Worm (Caenorhabditis elegans) whole organism, midembryonic: ENCODE results near the gene C17C3.15.

Source experiments
- T22C8.4 ChIP-seq: fragments of 200-800 bp; sonication (Bioruptor generic); IDR thresholded peaks from 2 replicates; pipeline ENCODE4 v1.3.6; 2022; ENCODE audit warnings: missing genetic modification characterization, missing compliant biosample characterization
- flt-1 ChIP-seq: fragments of 200-800 bp; sonication (Bioruptor generic); IDR thresholded peaks from 2 replicates; pipeline ENCODE4 v1.3.6; 2022; ENCODE audit warnings: missing genetic modification characterization, missing compliant biosample characterization
- klf-2 ChIP-seq: fragments of 200-800 bp; sonication (Bioruptor generic); conservative IDR thresholded peaks from 2 replicates; pipeline ENCODE4 v1.3.6; 2022; ENCODE audit warnings: missing genetic modification reagents, missing genetic modification characterization, missing compliant biosample characterization
- med-1 ChIP-seq: sonication (generic microtip); optimal IDR thresholded peaks from 2 replicates; lab custom pipeline; 2017; ENCODE audit warnings: missing genetic modification characterization, mild to moderate bottlenecking, missing compliant biosample characterization, antibody characterized with exemption, missing genetic modification reagents; ENCODE audit not compliant: insufficient read depth
- ref-1 ChIP-seq: fragments of 200-800 bp; sonication (Bioruptor generic); conservative IDR thresholded peaks from 2 replicates; pipeline ENCODE4 v1.3.6; 2022; ENCODE audit warnings: missing genetic modification reagents, missing genetic modification characterization, missing compliant biosample characterization
- tab-1 ChIP-seq: fragments of 200-800 bp; sonication (Bioruptor generic); IDR thresholded peaks from 2 replicates; pipeline ENCODE4 v1.3.6; 2022; ENCODE audit warnings: missing genetic modification characterization, missing compliant biosample characterization
- ztf-23 ChIP-seq: fragments of 200-800 bp; sonication (Bioruptor generic); IDR thresholded peaks from 2 replicates; pipeline ENCODE4 v1.3.6; 2022; ENCODE audit warnings: missing genetic modification reagents, missing genetic modification characterization, missing compliant biosample characterization
- ztf-29 ChIP-seq: fragments of 200-800 bp; sonication (Bioruptor generic); IDR thresholded peaks from 2 replicates; pipeline ENCODE4 v1.3.6; 2022; ENCODE audit warnings: missing genetic modification reagents, missing genetic modification characterization, missing compliant biosample characterization

DNA sequence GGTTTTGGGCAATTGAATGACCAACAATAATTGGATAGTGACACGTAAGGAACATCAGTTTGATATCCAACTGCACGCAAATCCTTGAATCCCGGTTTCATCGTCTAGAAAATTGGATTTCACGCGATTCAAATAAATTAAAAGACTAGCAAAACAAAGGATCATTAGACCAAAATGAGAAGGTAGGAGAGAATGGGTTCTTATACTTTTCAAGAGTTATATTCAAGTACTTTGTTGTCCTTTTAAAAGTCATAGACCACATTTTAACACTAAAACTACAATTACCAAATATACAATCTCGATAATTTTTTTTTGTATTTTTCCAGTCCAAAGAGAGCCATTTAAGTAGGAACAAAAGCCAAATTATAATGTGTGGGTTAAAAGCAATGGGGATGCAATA, 11.9 kb downstream of the C17C3.15 start, which contains the start of gene T25E4.2:
- TF ChIP-seq T22C8.4 (GFP tag; lab: Robert Waterston, UW), result no peak
- no peak for TF ChIP-seq klf-2 (GFP tag; lab: Robert Waterston, UW)
- TF ChIP-seq ztf-29 (GFP tag; lab: Robert Waterston, UW), result no peak
- TF ChIP-seq ztf-23 (GFP tag; lab: Robert Waterston, UW), result no peak
- TF ChIP-seq tab-1 (GFP tag; lab: Robert Waterston, UW), result no peak
- TF ChIP-seq flt-1 (GFP tag; lab: Robert Waterston, UW), result no peak
- TF ChIP-seq ref-1 (GFP tag; lab: Robert Waterston, UW), result no peak
- TF ChIP-seq med-1 (GFP tag; lab: Kevin White, UChicago), result no peak
